Worm (Caenorhabditis elegans) whole organism, early embryonic: ENCODE measurements around the gene Y77E11A.16.

Source experiments
- aly-1 ChIP-seq: sonication (generic microtip); optimal IDR thresholded peaks from 2 replicates; lab custom pipeline; 2016; ENCODE audit warnings: missing genetic modification characterization, missing compliant biosample characterization
- ama-1 ChIP-seq: fragments of 150-350 bp; optimal IDR thresholded peaks from 2 replicates; lab custom pipeline; 2014
- ceh-13 ChIP-seq: fragments of 200-800 bp; sonication (Bioruptor generic); optimal IDR thresholded peaks from 2 replicates; lab custom pipeline; 2018; ENCODE audit warnings: mild to moderate bottlenecking, missing genetic modification characterization, missing compliant biosample characterization
- scrt-1 ChIP-seq: fragments of 200-800 bp; sonication (Bioruptor generic); IDR thresholded peaks from 2 replicates; pipeline ENCODE4 v1.3.6; 2022; ENCODE audit warnings: missing genetic modification characterization, missing compliant biosample characterization
- tbx-37 ChIP-seq: fragments of 200-800 bp; sonication (Bioruptor generic); conservative IDR thresholded peaks from 2 replicates; pipeline ENCODE4 v1.3.6; 2022; ENCODE audit warnings: missing genetic modification reagents, missing genetic modification characterization, missing compliant biosample characterization
- tra-4 ChIP-seq: sonication (generic microtip); optimal IDR thresholded peaks from 2 replicates; lab custom pipeline; 2017; ENCODE audit warnings: missing genetic modification characterization, missing compliant biosample characterization

ce11 chrIV:1522358-1522757 lies 37.1 kb downstream of the Y77E11A.16 start:
- TF ChIP-seq tra-4 (tag; lab: Kevin White, UChicago) (no peak), ama-1 (lab: Kevin White, UChicago) (no peak), scrt-1 (no peak), aly-1 (tag; lab: Kevin White, UChicago) (no peak), tbx-37 (no peak), ceh-13 (GFP tag; lab: Kevin White, UChicago) (no peak)
